Fruit fly (Drosophila melanogaster): ENCODE data around the gene CG34404.
A peak's percentile ranks its signal among the peaks of the same experiment; 100 is the strongest.

CG34404 gene

DNA sequence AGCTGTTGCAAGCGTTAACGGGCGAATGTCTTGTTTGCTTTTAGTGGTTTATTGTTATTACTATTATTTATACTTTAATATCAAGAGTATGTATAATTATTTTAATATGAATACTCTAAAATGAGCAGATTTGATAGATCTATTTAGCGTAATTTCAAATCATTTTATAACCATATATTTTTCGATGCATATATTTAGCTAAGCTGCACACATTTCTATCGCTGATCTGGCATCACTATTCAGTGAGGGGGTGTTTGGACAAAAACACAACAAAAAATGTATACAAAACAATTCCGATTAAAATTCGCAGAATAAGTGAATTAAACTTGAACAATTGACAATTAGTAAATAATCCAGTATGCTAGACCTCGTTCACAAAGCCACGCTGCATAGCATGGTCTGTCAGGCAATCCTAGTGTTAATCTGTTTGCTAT lies 16.5 kb downstream of the CG34404 start, which contains the start of the genes Trs33 and Tmtc4 (continued):
- TF ChIP-seq gsb-n (tag; optimal IDR thresholded peaks at IDR 0.05), result peak; percentile 58
- TF ChIP-seq dati (GFP tag; IDR thresholded peaks at IDR 0.05), result no peak
- peak; percentile 35 for TF ChIP-seq CG8388 (GFP tag; optimal IDR thresholded peaks at IDR 0.05)
- peak; percentile 74 for TF ChIP-seq sug (tag; optimal IDR thresholded peaks at IDR 0.05)
- TF ChIP-seq ro (GFP tag; IDR thresholded peaks at IDR 0.05), result no peak
- peak; percentile 70 for TF ChIP-seq CG5180 (GFP tag; optimal IDR thresholded peaks at IDR 0.05)
- no peak for TF ChIP-seq cwo (GFP tag; optimal IDR thresholded peaks at IDR 0.05)
- TF ChIP-seq CG10979 (tag; optimal IDR thresholded peaks at IDR 0.05), result peak; percentile 14
- TF ChIP-seq run (tag; optimal IDR thresholded peaks at IDR 0.05), result peak; percentile 18
- TF ChIP-seq CG12391 (tag; optimal IDR thresholded peaks at IDR 0.05), result peak; percentile 72
- peak; percentile 67 for TF ChIP-seq gem (tag; optimal IDR thresholded peaks at IDR 0.05)
- TF ChIP-seq CG10267 (tag; optimal IDR thresholded peaks at IDR 0.05), result peak; percentile 54
- no peak for TF ChIP-seq Sox102F (GFP tag; optimal IDR thresholded peaks at IDR 0.05)
- peak; percentile 52 for TF ChIP-seq nmo (GFP tag; optimal IDR thresholded peaks at IDR 0.05)
- TF ChIP-seq twi (tag; optimal IDR thresholded peaks at IDR 0.05), result peak; percentile 44
- peak; percentile 42 for TF ChIP-seq sd (tag; optimal IDR thresholded peaks at IDR 0.05)
- peak; percentile 17 for TF ChIP-seq CG10543 (GFP tag; optimal IDR thresholded peaks at IDR 0.05)
- peak; percentile 85 for TF ChIP-seq row (GFP tag; IDR thresholded peaks at IDR 0.05)
- no peak for TF ChIP-seq CG6272 (GFP tag; IDR thresholded peaks at IDR 0.05)
- TF ChIP-seq Eip74EF (GFP tag; optimal IDR thresholded peaks at IDR 0.05), result peak in 1 of 2 experiments; percentile 17
- TF ChIP-seq CG13296 (GFP tag; optimal IDR thresholded peaks at IDR 0.05), result peak; percentile 12
- peak; percentile 22 for TF ChIP-seq az2 (GFP tag; optimal IDR thresholded peaks at IDR 0.05)
- no peak for TF ChIP-seq seq (GFP tag; IDR thresholded peaks at IDR 0.05)
- TF ChIP-seq tll (GFP tag; optimal IDR thresholded peaks at IDR 0.05), result no peak
- peak; percentile 35 for TF ChIP-seq zf30C (GFP tag; optimal IDR thresholded peaks at IDR 0.05)
- TF ChIP-seq Chrac-16 (GFP tag; optimal IDR thresholded peaks at IDR 0.05), result peak; percentile 1
- TF ChIP-seq scrt (GFP tag; optimal IDR thresholded peaks at IDR 0.05), result peak; percentile 3
- TF ChIP-seq Sry-β (GFP tag; optimal IDR thresholded peaks at IDR 0.05), result peak; percentile 89
- no peak for TF ChIP-seq sisA (GFP tag; IDR thresholded peaks at IDR 0.05)
- peak; percentile 11 for TF ChIP-seq YL-1 (GFP tag; optimal IDR thresholded peaks at IDR 0.05)
- peak; percentile 9 for TF ChIP-seq CG6683 (GFP tag; optimal IDR thresholded peaks at IDR 0.05)
- no peak for TF ChIP-seq zen (tag; optimal IDR thresholded peaks at IDR 0.05)
- TF ChIP-seq CG11723 (GFP tag; optimal IDR thresholded peaks at IDR 0.05), result peak; percentile 6
- TF ChIP-seq CG3838 (GFP tag; optimal IDR thresholded peaks at IDR 0.05), result no peak
- peak; percentile 61 for TF ChIP-seq B-H2 (GFP tag; optimal IDR thresholded peaks at IDR 0.05)
- no peak for TF ChIP-seq Mes4 (GFP tag; optimal IDR thresholded peaks at IDR 0.05)
- peak; percentile 76 for TF ChIP-seq trem (tag; optimal IDR thresholded peaks at IDR 0.05)
- peak; percentile 37; the same call in 1 of the 3 replicates for TF ChIP-seq ase (GFP tag; IDR thresholded peaks at IDR 0.05)
- peak; percentile 44 for TF ChIP-seq CG30020 (tag; optimal IDR thresholded peaks at IDR 0.05)
- no peak for TF ChIP-seq CG8359 (GFP tag; optimal IDR thresholded peaks at IDR 0.05; ENCODE audit: borderline replicate concordance)
- TF ChIP-seq CG7839 (tag; optimal IDR thresholded peaks at IDR 0.05), result no peak
- TF ChIP-seq croc (GFP tag; conservative IDR thresholded peaks at IDR 0.05), result no peak
- TF ChIP-seq Opbp (GFP tag; IDR thresholded peaks at IDR 0.05; ENCODE audit: partially characterized antibody), result no peak
- no peak for TF ChIP-seq CG1233 (GFP tag; optimal IDR thresholded peaks at IDR 0.05)
- TF ChIP-seq exex (tag; optimal IDR thresholded peaks at IDR 0.05), result peak; percentile 22
- TF ChIP-seq HLH54F (GFP tag; optimal IDR thresholded peaks at IDR 0.05), result no peak
- TF ChIP-seq lilli (GFP tag; optimal IDR thresholded peaks at IDR 0.05), result peak; percentile 16
- peak; percentile 44 for TF ChIP-seq Hr3 (GFP tag; optimal IDR thresholded peaks at IDR 0.05)
- peak; percentile 53 for TF ChIP-seq CG9817 (tag; optimal IDR thresholded peaks at IDR 0.05)
